Worm (Caenorhabditis elegans): ENCODE results near the gene elpc-4.
A peak's percentile ranks its signal among the peaks of the same experiment; 100 is the strongest.

The elpc-4 gene

DNA sequence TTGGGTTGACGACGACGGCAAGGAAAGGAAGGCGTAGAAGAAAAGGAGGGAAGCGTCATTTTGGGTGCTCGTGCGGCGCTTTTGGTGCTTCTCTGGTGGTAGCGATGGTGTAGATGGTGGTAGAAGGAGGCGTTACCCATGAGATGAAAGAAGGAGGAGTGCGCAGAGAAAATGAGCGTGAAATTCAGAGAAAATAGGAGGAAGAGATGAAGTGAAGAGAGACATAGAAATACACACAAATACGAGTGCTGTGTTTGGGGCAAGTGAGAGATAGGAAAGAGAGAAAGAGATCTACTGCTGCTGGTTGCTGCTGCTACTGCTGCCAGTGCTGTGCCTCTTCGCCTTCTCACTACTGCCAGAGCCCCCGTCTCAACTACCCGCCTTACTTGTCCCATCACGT lies 49.8 kb downstream of the elpc-4 start:
- TF ChIP-seq nhr-42 (GFP tag; IDR thresholded peaks at IDR 0.05), result no peak
- TF ChIP-seq zip-2 (tag; optimal IDR thresholded peaks at IDR 0.05), result no peak
- TF ChIP-seq rbr-2 (tag; optimal IDR thresholded peaks at IDR 0.05), result peak; percentile 54
- no peak for TF ChIP-seq mxl-2 (GFP tag; conservative IDR thresholded peaks at IDR 0.05)
- no peak for TF ChIP-seq php-3 (GFP tag; IDR thresholded peaks at IDR 0.05)
- TF ChIP-seq unc-62 (GFP tag; optimal IDR thresholded peaks at IDR 0.05 in 1 of 2), result peak in 1 of 2 experiments; percentile 99
- TF ChIP-seq unc-62 (tag; optimal IDR thresholded peaks at IDR 0.05), result no peak
- peak in 1 of 2 experiments; percentile 29 for TF ChIP-seq lsy-2 (tag; optimal IDR thresholded peaks at IDR 0.05)
- no peak for TF ChIP-seq R02D3.7 (tag; optimal IDR thresholded peaks at IDR 0.05)
- peak; percentile 5 for TF ChIP-seq mep-1 (tag; optimal IDR thresholded peaks at IDR 0.05)
- TF ChIP-seq mdl-1 (tag; optimal IDR thresholded peaks at IDR 0.05), result peak in 1 of 2 experiments; percentile 45
- TF ChIP-seq snpc-4 (tag; optimal IDR thresholded peaks at IDR 0.05), result no peak
- TF ChIP-seq hlh-30 (tag; optimal IDR thresholded peaks at IDR 0.05; ENCODE audit: insufficient read depth), result peak; percentile 39
- peak; percentile 36; the same call in 1 of the 2 replicates for TF ChIP-seq set-16 (GFP tag; IDR thresholded peaks at IDR 0.05)
- peak; percentile 24 for TF ChIP-seq mes-2 (tag; optimal IDR thresholded peaks at IDR 0.05; ENCODE audit: poor library complexity, severe bottlenecking)
- TF ChIP-seq ctbp-1 (GFP tag; IDR thresholded peaks at IDR 0.05), result no peak
- TF ChIP-seq egl-43 (GFP tag; IDR thresholded peaks at IDR 0.05), result peak; percentile 58; the same call in 1 of the 2 replicates
- TF ChIP-seq gei-8 (GFP tag; optimal IDR thresholded peaks at IDR 0.05), result no peak
- no peak for TF ChIP-seq nhr-77 (tag; optimal IDR thresholded peaks at IDR 0.05)
- TF ChIP-seq pha-4 (GFP tag; IDR thresholded peaks at IDR 0.05), result peak; percentile 30; the same call in 1 of the 2 replicates
- TF ChIP-seq pha-4 (tag; optimal IDR thresholded peaks at IDR 0.05), result no peak
- TF ChIP-seq ZK546.5 (tag; optimal IDR thresholded peaks at IDR 0.05), result no peak
- TF ChIP-seq aha-1 (tag), result peak; percentile 63
- TF ChIP-seq hmg-1.1 (GFP tag; IDR thresholded peaks at IDR 0.05), result peak; percentile 78
- TF ChIP-seq ceh-62 (tag; optimal IDR thresholded peaks at IDR 0.05), result no peak

DNA sequence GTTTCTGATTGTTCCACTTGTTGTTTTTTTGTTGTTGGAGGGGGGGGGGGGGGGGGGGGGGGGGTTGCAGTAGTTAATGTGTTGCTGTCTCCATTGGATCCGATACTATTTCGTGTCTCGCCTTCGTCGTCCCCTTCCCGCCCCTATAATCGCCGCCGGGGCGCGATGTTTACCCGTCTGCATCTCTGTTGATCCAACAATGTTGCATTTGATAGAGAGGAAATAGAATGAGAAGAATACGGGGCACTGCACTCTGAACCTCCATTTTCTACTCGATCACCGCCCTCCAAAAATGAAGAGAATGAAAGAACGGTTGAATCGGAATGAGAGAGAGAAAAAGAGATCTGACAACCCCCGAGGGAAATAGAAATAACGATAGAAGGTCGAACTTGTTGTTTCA lies 51.0 kb downstream of the elpc-4 start:
- no peak for TF ChIP-seq ceh-62 (tag; optimal IDR thresholded peaks at IDR 0.05)
- TF ChIP-seq set-16 (GFP tag; IDR thresholded peaks at IDR 0.05), result peak; percentile 69
- peak; percentile 9 for TF ChIP-seq hlh-11 (tag; optimal IDR thresholded peaks at IDR 0.05)
- TF ChIP-seq madf-5 (GFP tag; IDR thresholded peaks at IDR 0.05), result no peak
- peak; percentile 7 for TF ChIP-seq mxl-3 (GFP tag; optimal IDR thresholded peaks at IDR 0.05)
- peak; percentile 49 for TF ChIP-seq mes-2 (tag; optimal IDR thresholded peaks at IDR 0.05; ENCODE audit: poor library complexity, severe bottlenecking)
- TF ChIP-seq nhr-28 (tag; optimal IDR thresholded peaks at IDR 0.05), result peak; percentile 24
- peak; percentile 42; the same call in 1 of the 2 replicates for TF ChIP-seq hmg-1.1 (GFP tag; IDR thresholded peaks at IDR 0.05)
- TF ChIP-seq mep-1 (tag; optimal IDR thresholded peaks at IDR 0.05), result peak; percentile 35

Measured in whole organism, L4 larva.